Worm (Caenorhabditis elegans): ENCODE results near the gene F38B6.4.

ce11 chrX:6709238-6709637 lies 34.6 kb downstream of the F38B6.4 start, which contains the start of gene acr-3:
- TF ChIP-seq sptf-1 (tag; optimal IDR thresholded peaks at IDR 0.05) (no peak), lin-32 (GFP tag; optimal IDR thresholded peaks at IDR 0.05) (no peak)
